Fruit fly (Drosophila melanogaster) whole organism, wandering third instar larva: ENCODE data around the gene epsilonCOP.

Experiments used
- Abd-B ChIP-seq: fragments of >200 bp; optimal IDR thresholded peaks from 2 replicates; lab custom pipeline; 2017; ENCODE audit warnings: missing biosample characterization, missing genetic modification characterization
- CG32264 ChIP-seq: fragments of 200-800 bp; sonication (Bioruptor generic); optimal IDR thresholded peaks from 2 replicates; lab custom pipeline; 2016; ENCODE audit warnings: missing biosample characterization, missing genetic modification characterization
- CrebA ChIP-seq: fragments of 200-800 bp; sonication (Bioruptor generic); optimal IDR thresholded peaks from 2 replicates; lab custom pipeline; 2016; ENCODE audit warnings: missing biosample characterization, mild to moderate bottlenecking, missing genetic modification characterization, borderline replicate concordance
- Dfd ChIP-seq: fragments of >200 bp; optimal IDR thresholded peaks from 2 replicates; lab custom pipeline; 2017; ENCODE audit warnings: missing biosample characterization, missing genetic modification characterization
- Dif ChIP-seq: fragments of 200-275, 200-300 bp; sonication (Bioruptor generic); optimal IDR thresholded peaks from 2 replicates; lab custom pipeline; 2018; ENCODE audit warnings: missing biosample characterization, missing genetic modification characterization; ENCODE audit not compliant: partially characterized antibody
- GATAd ChIP-seq: sonication (Bioruptor generic); optimal IDR thresholded peaks from 2 replicates; lab custom pipeline; 2016; ENCODE audit warnings: missing biosample characterization, missing genetic modification characterization
- HLH106 ChIP-seq: fragments of 200-800 bp; optimal IDR thresholded peaks from 3 replicates; lab custom pipeline; 2019; ENCODE audit warnings: missing biosample characterization, mild to moderate bottlenecking, missing genetic modification characterization, moderate library complexity
- Hnf4 ChIP-seq: fragments of 200-800 bp; sonication (Bioruptor generic); optimal IDR thresholded peaks from 2 replicates; lab custom pipeline; 2016; ENCODE audit warnings: missing biosample characterization, mild to moderate bottlenecking, missing genetic modification characterization
- Hr78 ChIP-seq: fragments of >200 bp; optimal IDR thresholded peaks from 2 replicates; lab custom pipeline; 2017; ENCODE audit warnings: missing biosample characterization, missing genetic modification characterization
- Hr83 ChIP-seq: fragments of 200-300 bp; sonication (Bioruptor generic); optimal IDR thresholded peaks from 2 replicates; lab custom pipeline; 2016; ENCODE audit warnings: missing biosample characterization, mild to moderate bottlenecking, missing genetic modification characterization, moderate library complexity; ENCODE audit not compliant: poor library complexity, severe bottlenecking
- Mio ChIP-seq: sonication (Bioruptor generic); optimal IDR thresholded peaks from 2 replicates; lab custom pipeline; 2016; ENCODE audit warnings: missing biosample characterization, missing genetic modification characterization
- Myc ChIP-seq: fragments of >200 bp; optimal IDR thresholded peaks from 2 replicates; lab custom pipeline; 2017
- OdsH ChIP-seq: fragments of 200-800 bp; sonication (Bioruptor generic); optimal IDR thresholded peaks from 2 replicates; lab custom pipeline; 2016; ENCODE audit warnings: missing biosample characterization, mild to moderate bottlenecking, missing genetic modification characterization
- Rel ChIP-seq, 2 experiments: fragments of 200-800 bp; sonication (Bioruptor generic) in 1 of 2; optimal IDR thresholded peaks; 2 replicates in 1 of 2; 3 replicates in 1 of 2; lab custom pipeline; 2016 to 2019; ENCODE audit warnings: mild to moderate bottlenecking in 2 of 2, missing biosample characterization in 2 of 2, missing genetic modification characterization in 2 of 2, moderate library complexity in 1 of 2
- Sp1 ChIP-seq: fragments of 200-800 bp; sonication (Bioruptor generic); optimal IDR thresholded peaks from 3 replicates; lab custom pipeline; 2019; ENCODE audit warnings: missing biosample characterization, mild to moderate bottlenecking, missing genetic modification characterization, moderate library complexity
- Vsx2 ChIP-seq: fragments of 200-300, 225-300 bp; sonication (Bioruptor generic); optimal IDR thresholded peaks from 2 replicates; lab custom pipeline; 2018; ENCODE audit warnings: missing biosample characterization, missing genetic modification characterization; ENCODE audit not compliant: partially characterized antibody
- br ChIP-seq: fragments of 200-800 bp; sonication (Bioruptor generic); optimal IDR thresholded peaks from 2 replicates; lab custom pipeline; 2016; ENCODE audit warnings: missing biosample characterization, missing genetic modification characterization
- brk ChIP-seq: fragments of 200-800 bp; sonication (Bioruptor generic); optimal IDR thresholded peaks from 2 replicates; lab custom pipeline; 2016; ENCODE audit warnings: missing biosample characterization, mild to moderate bottlenecking, missing genetic modification characterization
- dl ChIP-seq, 2 experiments: fragments of 175-275, 200-275 bp in 1 of 2; fragments of 200-275 bp in 1 of 2; sonication (Bioruptor generic); optimal IDR thresholded peaks; lab custom pipeline; 2018; ENCODE audit warnings: mild to moderate bottlenecking in 2 of 2, missing biosample characterization in 2 of 2, missing genetic modification characterization in 2 of 2, moderate library complexity in 2 of 2; ENCODE audit not compliant: partially characterized antibody in 2 of 2, insufficient read depth in 1 of 2
- dsf ChIP-seq: sonication (Bioruptor generic); optimal IDR thresholded peaks from 2 replicates; lab custom pipeline; 2016; ENCODE audit warnings: missing biosample characterization, missing genetic modification characterization, borderline replicate concordance
- fru ChIP-seq: fragments of 200-800 bp; sonication (Bioruptor generic); optimal IDR thresholded peaks from 3 replicates; lab custom pipeline; 2016; ENCODE audit warnings: missing biosample characterization, mild to moderate bottlenecking, missing genetic modification characterization
- h ChIP-seq: fragments of 200-800 bp; sonication (Bioruptor generic); optimal IDR thresholded peaks from 3 replicates; lab custom pipeline; 2016; ENCODE audit warnings: missing biosample characterization, mild to moderate bottlenecking, missing genetic modification characterization
- jim ChIP-seq: fragments of 175-275, 200-325 bp; sonication (Bioruptor generic); optimal IDR thresholded peaks from 2 replicates; lab custom pipeline; 2016; ENCODE audit warnings: missing biosample characterization, mild to moderate bottlenecking, missing genetic modification characterization
- lola ChIP-seq: fragments of >200 bp; optimal IDR thresholded peaks from 2 replicates; lab custom pipeline; 2017; ENCODE audit warnings: missing biosample characterization, missing genetic modification characterization
- psq ChIP-seq: fragments of 200-800 bp; sonication (Bioruptor generic); optimal IDR thresholded peaks from 3 replicates; lab custom pipeline; 2017; ENCODE audit warnings: missing biosample characterization, mild to moderate bottlenecking, missing genetic modification characterization, moderate library complexity
- rgr ChIP-seq: fragments of 200-800 bp; sonication (Bioruptor generic); optimal IDR thresholded peaks from 3 replicates; lab custom pipeline; 2016; ENCODE audit warnings: missing biosample characterization, mild to moderate bottlenecking, missing genetic modification characterization
- sage ChIP-seq: fragments of 200-800 bp; sonication (Bioruptor generic); optimal IDR thresholded peaks from 2 replicates; lab custom pipeline; 2016; ENCODE audit warnings: missing biosample characterization, mild to moderate bottlenecking, missing genetic modification characterization
- sv ChIP-seq: fragments of 200-800 bp; sonication (Bioruptor generic); optimal IDR thresholded peaks from 3 replicates; lab custom pipeline; 2016; ENCODE audit warnings: missing biosample characterization, missing genetic modification characterization
- tai ChIP-seq: sonication (Bioruptor generic); optimal IDR thresholded peaks from 2 replicates; lab custom pipeline; 2016; ENCODE audit warnings: missing biosample characterization, missing genetic modification characterization
- usp ChIP-seq: fragments of >200 bp; optimal IDR thresholded peaks from 2 replicates; lab custom pipeline; 2017; ENCODE audit warnings: missing biosample characterization, missing genetic modification characterization
- woc ChIP-seq: sonication (Bioruptor generic); optimal IDR thresholded peaks from 2 replicates; lab custom pipeline; 2016; ENCODE audit warnings: missing biosample characterization, mild to moderate bottlenecking, missing genetic modification characterization

epsilonCOP gene

DNA sequence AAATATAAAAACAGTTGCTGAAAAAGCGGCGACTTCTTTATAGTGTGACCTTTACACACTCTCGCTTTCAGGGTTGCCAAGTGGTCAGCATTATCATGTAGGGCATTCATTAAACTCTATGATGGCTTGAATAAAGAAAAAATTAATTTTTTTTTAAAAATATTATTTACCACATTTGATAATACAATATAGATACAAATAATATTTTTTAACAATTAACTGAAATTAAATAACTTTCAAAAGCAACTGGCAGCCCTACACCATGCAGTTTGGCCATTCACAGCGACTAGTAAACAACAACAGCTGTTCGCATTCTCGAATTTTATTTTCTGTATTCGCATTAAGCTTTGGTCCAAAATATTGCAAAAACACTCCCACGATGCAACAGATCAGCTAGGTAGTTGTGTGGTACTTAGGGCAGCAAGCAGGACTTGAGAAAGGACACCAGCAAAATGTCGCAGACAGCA lies 1.9 kb downstream of the epsilonCOP start, which contains the start of the genes Phf5a and CG31638 (continued):
- TF ChIP-seq fru (GFP tag; lab: Kevin White, UChicago) (no peak), sage (GFP tag; lab: Kevin White, UChicago) (no peak)
- TF ChIP-seq, all 38 proteins: peak for 17

DNA sequence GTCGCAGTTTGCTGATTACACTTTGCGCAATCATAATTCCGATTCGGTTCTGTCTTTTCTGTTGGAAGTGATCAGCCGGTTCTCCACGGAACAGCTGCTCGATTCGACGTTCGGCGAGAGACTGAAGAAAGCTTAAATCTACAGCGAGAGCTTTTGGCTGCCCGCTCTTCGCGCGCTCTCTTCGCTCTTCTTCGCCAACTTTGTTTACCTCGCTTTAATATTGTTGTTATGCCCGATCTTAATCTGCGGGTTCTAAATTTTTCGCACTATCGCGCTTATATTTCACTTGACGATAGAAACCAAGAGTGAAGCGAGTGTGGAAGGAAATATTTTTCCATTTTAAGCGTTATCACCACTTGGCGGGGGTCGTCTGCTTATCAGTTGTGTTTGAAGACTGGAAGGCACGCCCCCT lies 5.5 kb downstream of the epsilonCOP start, which contains the start of gene CG9547:
TSS of gene CG9547 (minus strand) at position 128 of the 412 bp plus-strand sequence.
- no peak for TF ChIP-seq jim
- TF ChIP-seq woc (GFP tag; lab: Kevin White, UChicago) = no peak
- no peak for TF ChIP-seq Abd-B (GFP tag; lab: Kevin White, UChicago)
- peak; percentile 9 for TF ChIP-seq rgr (GFP tag; lab: Kevin White, UChicago)
- TF ChIP-seq br (GFP tag; lab: Kevin White, UChicago) = no peak
- TF ChIP-seq dl (GFP tag; optimal IDR thresholded peaks at IDR 0.05; lab: Kevin White, UChicago; ENCODE audit: insufficient read depth in 1 of 2, partially characterized antibody in 2 of 2) = peak in 1 of 2 experiments; percentile 57
- TF ChIP-seq lola (GFP tag; lab: Kevin White, UChicago) = no peak
- peak; percentile 69 for TF ChIP-seq Dif (GFP tag; lab: Kevin White, UChicago)
- TF ChIP-seq Sp1 = peak; percentile 41
- no peak for TF ChIP-seq HLH106 (tag; lab: Kevin White, UChicago)
- TF ChIP-seq Myc (lab: Kevin White, UChicago) = no peak
- TF ChIP-seq Dfd = no peak
- TF ChIP-seq CG32264 (GFP tag; lab: Kevin White, UChicago) = no peak
- TF ChIP-seq Vsx2 (GFP tag; lab: Kevin White, UChicago) = no peak
- no peak for TF ChIP-seq usp (GFP tag; lab: Kevin White, UChicago)
- no peak for TF ChIP-seq Mio
- TF ChIP-seq Rel (GFP tag; optimal IDR thresholded peaks at IDR 0.05; lab: Kevin White, UChicago) = no peak
- peak; percentile 37 for TF ChIP-seq Rel (tag; optimal IDR thresholded peaks at IDR 0.05; lab: Kevin White, UChicago)
- peak; percentile 3 for TF ChIP-seq h (GFP tag; lab: Kevin White, UChicago)
- no peak for TF ChIP-seq dsf

DNA sequence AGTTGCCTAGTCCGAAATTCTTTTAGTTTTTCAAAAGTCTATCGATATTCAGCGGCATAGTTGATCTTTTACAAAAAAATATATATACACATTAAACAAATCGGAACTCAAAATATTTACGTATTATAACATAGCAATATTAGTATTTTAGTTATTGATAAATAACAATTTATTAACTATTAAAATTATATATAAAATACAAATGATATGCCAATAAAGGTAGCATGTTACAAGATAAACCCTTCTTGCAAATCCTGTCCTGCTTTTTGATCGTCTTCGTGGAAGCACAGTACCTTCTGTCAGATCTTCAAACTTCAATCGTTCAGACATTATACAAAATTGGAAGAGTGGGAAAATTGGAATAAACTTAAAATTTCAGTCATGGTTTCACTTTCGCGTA lies 7.9 kb downstream of the epsilonCOP start, which contains the start of gene CG9550:
TSS of gene CG9550 (plus strand) at position 301 of the 400 bp plus-strand sequence.
- TF ChIP-seq sage (GFP tag; lab: Kevin White, UChicago) (no peak), tai (no peak), Rel (GFP tag; optimal IDR thresholded peaks at IDR 0.05; lab: Kevin White, UChicago) (no peak), Rel (tag; optimal IDR thresholded peaks at IDR 0.05; lab: Kevin White, UChicago) (no peak), dl (GFP tag; optimal IDR thresholded peaks at IDR 0.05; lab: Kevin White, UChicago; ENCODE audit: insufficient read depth in 1 of 2, partially characterized antibody in 2 of 2) (no peak), sv (no peak), Abd-B (GFP tag; lab: Kevin White, UChicago) (no peak), brk (no peak), Dfd (no peak), Dif (GFP tag; lab: Kevin White, UChicago) (no peak), CrebA (no peak), CG32264 (GFP tag; lab: Kevin White, UChicago) (no peak), Hr78 (GFP tag; lab: Kevin White, UChicago) (no peak), Hnf4 (GFP tag; lab: Kevin White, UChicago) (no peak), Myc (lab: Kevin White, UChicago) (no peak), OdsH (GFP tag; lab: Kevin White, UChicago) (no peak), Mio (no peak), Hr83 (GFP tag; lab: Kevin White, UChicago) (no peak), GATAd (GFP tag; lab: Kevin White, UChicago) (no peak)
- TF ChIP-seq, all 38 proteins: peak for 0

DNA sequence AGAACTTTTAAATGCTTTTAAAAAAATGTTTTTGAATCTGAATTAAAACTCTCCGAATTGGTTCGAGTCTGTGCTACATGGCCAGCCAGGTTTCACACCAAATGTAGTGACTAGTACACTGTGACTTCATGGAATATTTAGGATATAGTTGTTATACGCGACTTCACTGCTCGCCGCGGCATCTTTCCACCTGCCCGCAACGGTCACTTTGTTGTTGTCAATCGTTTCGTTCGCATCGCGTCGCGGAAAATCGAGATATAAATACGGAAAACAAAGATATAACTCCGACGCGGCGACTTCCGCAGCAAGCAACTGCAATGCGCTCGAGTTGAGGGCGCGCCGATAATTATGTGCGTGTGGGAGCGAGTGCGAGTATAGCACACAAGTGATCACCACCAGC lies 9.6 kb downstream of the epsilonCOP start, which contains the start of gene CG31637:
TSS of gene CG31637 (plus strand) at position 200 of the 400 bp plus-strand sequence.
- TF ChIP-seq psq (GFP tag; lab: Kevin White, UChicago) (no peak), CrebA (no peak), rgr (GFP tag; lab: Kevin White, UChicago) (no peak), Rel (GFP tag; optimal IDR thresholded peaks at IDR 0.05; lab: Kevin White, UChicago) (no peak), Rel (tag; optimal IDR thresholded peaks at IDR 0.05; lab: Kevin White, UChicago) (peak; percentile 58), Myc (lab: Kevin White, UChicago) (peak; percentile 14), sv (no peak)
- TF ChIP-seq, all 38 proteins: peak for 2
